Fruit fly (Drosophila melanogaster): Measurements from ENCODE around the gene CG6216.

DNA sequence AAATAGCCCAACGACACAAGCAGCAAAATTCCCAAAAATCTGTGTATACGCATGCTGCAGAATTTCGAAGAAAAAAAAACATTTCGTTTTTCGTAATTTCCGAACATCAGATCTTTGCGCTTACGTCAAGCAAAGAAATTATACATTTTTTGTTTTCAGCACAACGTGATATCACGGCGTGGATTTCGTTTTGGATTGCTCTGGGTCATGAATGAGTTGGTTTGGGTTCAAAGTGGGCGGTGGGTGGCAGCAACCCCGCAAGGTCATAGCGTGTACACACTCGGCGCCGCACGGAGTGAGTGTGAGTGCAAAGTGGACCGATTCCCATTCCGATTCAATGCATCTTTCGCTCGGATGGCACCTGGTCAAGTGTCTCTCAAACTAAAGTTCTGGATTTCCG is 25.7 kb downstream of the CG6216 start:
- TF ChIP-seq CG8478 (optimal IDR thresholded peaks at IDR 0.05) (no peak), CTCF (optimal IDR thresholded peaks at IDR 0.05) (no peak)

Measured in S2 (cell line).